Worm (Caenorhabditis elegans) whole organism, early embryonic: ENCODE measurements around the gene lip-1.

ENCODE experiments used
- B0310.2 ChIP-seq: sonication (generic microtip); optimal IDR thresholded peaks from 2 replicates; lab custom pipeline; 2016; ENCODE audit warnings: mild to moderate bottlenecking, missing genetic modification characterization, missing compliant biosample characterization
- F13C5.2 ChIP-seq: sonication (generic microtip); optimal IDR thresholded peaks from 2 replicates; lab custom pipeline; 2017; ENCODE audit warnings: mild to moderate bottlenecking, missing genetic modification characterization, inconsistent platforms, missing compliant biosample characterization
- aly-1 ChIP-seq: sonication (generic microtip); optimal IDR thresholded peaks from 2 replicates; lab custom pipeline; 2016; ENCODE audit warnings: missing genetic modification characterization, missing compliant biosample characterization
- ama-1 ChIP-seq: fragments of 150-350 bp; optimal IDR thresholded peaks from 2 replicates; lab custom pipeline; 2014
- ceh-13 ChIP-seq: fragments of 200-800 bp; sonication (Bioruptor generic); optimal IDR thresholded peaks from 2 replicates; lab custom pipeline; 2018; ENCODE audit warnings: mild to moderate bottlenecking, missing genetic modification characterization, missing compliant biosample characterization
- ceh-36 ChIP-seq: sonication (generic microtip); optimal IDR thresholded peaks from 2 replicates; lab custom pipeline; 2016; ENCODE audit warnings: missing genetic modification characterization, inconsistent platforms, missing compliant biosample characterization
- ets-7 ChIP-seq: sonication (generic microtip); optimal IDR thresholded peaks from 2 replicates; lab custom pipeline; 2016; ENCODE audit warnings: missing genotype, missing genetic modification characterization, missing compliant biosample characterization
- flt-1 ChIP-seq: fragments of 200-800 bp; sonication (Bioruptor generic); IDR thresholded peaks from 2 replicates; pipeline ENCODE4 v1.3.6; 2022; ENCODE audit warnings: missing genetic modification characterization, missing compliant biosample characterization
- hmbx-1 ChIP-seq: sonication (generic microtip); optimal IDR thresholded peaks from 2 replicates; lab custom pipeline; 2016; ENCODE audit warnings: mild to moderate bottlenecking, missing genetic modification characterization, missing compliant biosample characterization
- hmg-4 ChIP-seq: fragments of 200-800 bp; sonication (Bioruptor generic); optimal IDR thresholded peaks from 2 replicates; lab custom pipeline; 2018; ENCODE audit warnings: mild to moderate bottlenecking, missing genetic modification characterization, missing compliant biosample characterization
- hnd-1 ChIP-seq: sonication (generic microtip); optimal IDR thresholded peaks from 2 replicates; lab custom pipeline; 2016; ENCODE audit warnings: missing genetic modification characterization, missing compliant biosample characterization
- pes-1 ChIP-seq: fragments of 200-800 bp; sonication (Bioruptor generic); IDR thresholded peaks from 2 replicates; pipeline ENCODE4 v1.3.6; 2022; ENCODE audit warnings: missing genetic modification reagents, missing genetic modification characterization, missing compliant biosample characterization
- scrt-1 ChIP-seq: fragments of 200-800 bp; sonication (Bioruptor generic); IDR thresholded peaks from 2 replicates; pipeline ENCODE4 v1.3.6; 2022; ENCODE audit warnings: missing genetic modification characterization, missing compliant biosample characterization
- sea-1 ChIP-seq: fragments of 200-800 bp; sonication (Bioruptor generic); conservative IDR thresholded peaks from 2 replicates; pipeline ENCODE4 v1.3.6; 2022; ENCODE audit warnings: missing genetic modification characterization, missing compliant biosample characterization
- tbx-11 ChIP-seq: fragments of 200-800 bp; sonication (Bioruptor generic); IDR thresholded peaks from 2 replicates; pipeline ENCODE4 v1.3.6; 2022; ENCODE audit warnings: missing genetic modification characterization, missing compliant biosample characterization
- tbx-37 ChIP-seq: fragments of 200-800 bp; sonication (Bioruptor generic); conservative IDR thresholded peaks from 2 replicates; pipeline ENCODE4 v1.3.6; 2022; ENCODE audit warnings: missing genetic modification reagents, missing genetic modification characterization, missing compliant biosample characterization
- tra-4 ChIP-seq: sonication (generic microtip); optimal IDR thresholded peaks from 2 replicates; lab custom pipeline; 2017; ENCODE audit warnings: missing genetic modification characterization, missing compliant biosample characterization

lip-1 gene

ce11 chrIV:6842470-6843008 is at the start of gene lip-1:
TSS of gene lip-1 (plus strand) at chrIV:6842958.
- TF ChIP-seq F13C5.2 (tag; lab: Kevin White, UChicago) (no peak), tbx-37 (GFP tag; lab: Robert Waterston, UW) (no peak), hnd-1 (tag; lab: Kevin White, UChicago) (no peak), tbx-11 (GFP tag; lab: Robert Waterston, UW) (no peak), tra-4 (tag; lab: Kevin White, UChicago) (no peak)

- no peak for TF ChIP-seq tbx-11 (GFP tag; lab: Robert Waterston, UW)
- no peak for TF ChIP-seq ceh-36 (tag; lab: Kevin White, UChicago)
- TF ChIP-seq aly-1: no peak
- TF ChIP-seq scrt-1 (GFP tag; lab: Robert Waterston, UW): no peak
- TF ChIP-seq flt-1: no peak
- TF ChIP-seq sea-1 (GFP tag; lab: Robert Waterston, UW): no peak
- TF ChIP-seq hmbx-1: no peak
- no peak for TF ChIP-seq F13C5.2 (tag; lab: Kevin White, UChicago)
- no peak for TF ChIP-seq hmg-4 (GFP tag; lab: Kevin White, UChicago)
- no peak for TF ChIP-seq tbx-37 (GFP tag; lab: Robert Waterston, UW)
- TF ChIP-seq hnd-1 (tag; lab: Kevin White, UChicago): no peak
- TF ChIP-seq tra-4 (tag; lab: Kevin White, UChicago): no peak
- no peak for TF ChIP-seq ceh-13
- TF ChIP-seq B0310.2 (tag; lab: Kevin White, UChicago): no peak
- TF ChIP-seq ets-7 (tag; lab: Kevin White, UChicago): no peak
These were observed 49.3 kb upstream of the lip-1 start for ce11 chrIV:6793310-6793966.

- TF ChIP-seq ets-7 (tag; lab: Kevin White, UChicago): no peak
- no peak for TF ChIP-seq hmbx-1
- no peak for TF ChIP-seq ama-1 (lab: Kevin White, UChicago)
- TF ChIP-seq B0310.2 (tag; lab: Kevin White, UChicago): no peak
- no peak for TF ChIP-seq aly-1
- no peak for TF ChIP-seq scrt-1 (GFP tag; lab: Robert Waterston, UW)
- no peak for TF ChIP-seq hmg-4 (GFP tag; lab: Kevin White, UChicago)
- no peak for TF ChIP-seq sea-1 (GFP tag; lab: Robert Waterston, UW)
- no peak for TF ChIP-seq hnd-1 (tag; lab: Kevin White, UChicago)
- no peak for TF ChIP-seq F13C5.2 (tag; lab: Kevin White, UChicago)
- no peak for TF ChIP-seq tbx-37 (GFP tag; lab: Robert Waterston, UW)
- TF ChIP-seq ceh-36 (tag; lab: Kevin White, UChicago): no peak
- TF ChIP-seq pes-1: no peak
- no peak for TF ChIP-seq flt-1
- no peak for TF ChIP-seq tbx-11 (GFP tag; lab: Robert Waterston, UW)
- TF ChIP-seq ceh-13: no peak
- TF ChIP-seq tra-4 (tag; lab: Kevin White, UChicago): no peak
These were observed 47.2 kb upstream of the lip-1 start, which contains the start of the genes C17H12.3 and C17H12.12 for ce11 chrIV:6795529-6795928. TSS of gene C17H12.3 (minus strand) at chrIV:6795629. TSS of gene C17H12.12 (plus strand) at chrIV:6795924.

ce11 chrIV:6802132-6802531 is 40.6 kb upstream of the lip-1 start, which contains the start of the genes cest-4 and C17H12.11:
TSS of gene cest-4 (minus strand) at chrIV:6802337.
TSS of gene C17H12.11 (plus strand) at chrIV:6802387.
- no peak for TF ChIP-seq ets-7 (tag; lab: Kevin White, UChicago)
- TF ChIP-seq hnd-1 (tag; lab: Kevin White, UChicago): no peak
- TF ChIP-seq ceh-36 (tag; lab: Kevin White, UChicago): no peak
- TF ChIP-seq tbx-37 (GFP tag; lab: Robert Waterston, UW): no peak
- TF ChIP-seq hmbx-1: no peak
- no peak for TF ChIP-seq sea-1 (GFP tag; lab: Robert Waterston, UW)
- no peak for TF ChIP-seq aly-1
- TF ChIP-seq tbx-11 (GFP tag; lab: Robert Waterston, UW): no peak
- TF ChIP-seq ceh-13: no peak
- no peak for TF ChIP-seq flt-1
- TF ChIP-seq tra-4 (tag; lab: Kevin White, UChicago): no peak
- TF ChIP-seq ama-1 (lab: Kevin White, UChicago): no peak
- TF ChIP-seq F13C5.2 (tag; lab: Kevin White, UChicago): no peak
- no peak for TF ChIP-seq hmg-4 (GFP tag; lab: Kevin White, UChicago)
- no peak for TF ChIP-seq scrt-1 (GFP tag; lab: Robert Waterston, UW)
- TF ChIP-seq pes-1: no peak
- TF ChIP-seq B0310.2 (tag; lab: Kevin White, UChicago): no peak

ce11 chrIV:6803294-6803693 is 39.5 kb upstream of the lip-1 start:
- no peak for TF ChIP-seq pes-1
- TF ChIP-seq ceh-13: no peak
- no peak for TF ChIP-seq ama-1 (lab: Kevin White, UChicago)
- no peak for TF ChIP-seq scrt-1 (GFP tag; lab: Robert Waterston, UW)
- TF ChIP-seq flt-1: no peak
- no peak for TF ChIP-seq aly-1
- no peak for TF ChIP-seq tbx-11 (GFP tag; lab: Robert Waterston, UW)
- no peak for TF ChIP-seq sea-1 (GFP tag; lab: Robert Waterston, UW)
- no peak for TF ChIP-seq B0310.2 (tag; lab: Kevin White, UChicago)
- no peak for TF ChIP-seq ceh-36 (tag; lab: Kevin White, UChicago)
- TF ChIP-seq hmbx-1: no peak
- TF ChIP-seq ets-7 (tag; lab: Kevin White, UChicago): no peak
- no peak for TF ChIP-seq tra-4 (tag; lab: Kevin White, UChicago)
- no peak for TF ChIP-seq hnd-1 (tag; lab: Kevin White, UChicago)
- no peak for TF ChIP-seq tbx-37 (GFP tag; lab: Robert Waterston, UW)
- no peak for TF ChIP-seq hmg-4 (GFP tag; lab: Kevin White, UChicago)
- TF ChIP-seq F13C5.2 (tag; lab: Kevin White, UChicago): no peak

ce11 chrIV:6803805-6804344 is 38.9 kb upstream of the lip-1 start:
- no peak for TF ChIP-seq hmbx-1
- no peak for TF ChIP-seq hnd-1 (tag; lab: Kevin White, UChicago)
- TF ChIP-seq aly-1: no peak
- no peak for TF ChIP-seq ceh-36 (tag; lab: Kevin White, UChicago)
- no peak for TF ChIP-seq B0310.2 (tag; lab: Kevin White, UChicago)
- TF ChIP-seq ets-7 (tag; lab: Kevin White, UChicago): no peak
